Fruit fly (Drosophila melanogaster): ENCODE data around the gene CG12093.

CG12093 gene

dm6 chr3L:2773968-2774461, at the start of gene CG12093, which contains the start of gene Atg2 (continued):
- peak; percentile 77 for TF ChIP-seq jing (GFP tag; optimal IDR thresholded peaks at IDR 0.05)
- peak; percentile 40 for TF ChIP-seq CG17912 (GFP tag; optimal IDR thresholded peaks at IDR 0.05)
- peak; percentile 36 for TF ChIP-seq da (GFP tag; optimal IDR thresholded peaks at IDR 0.05)
- peak; percentile 64 for TF ChIP-seq CG6813 (GFP tag; optimal IDR thresholded peaks at IDR 0.05)
- TF ChIP-seq CG4730 (GFP tag; IDR thresholded peaks at IDR 0.05) = peak; percentile 92
- peak; percentile 89 for TF ChIP-seq ranshi (GFP tag; IDR thresholded peaks at IDR 0.05)
- TF ChIP-seq dpn (GFP tag; optimal IDR thresholded peaks at IDR 0.05) = peak; percentile 85 to 94
- TF ChIP-seq Ssrp (tag; optimal IDR thresholded peaks at IDR 0.05) = peak; percentile 93
- peak; percentile 95 for TF ChIP-seq CG2120 (GFP tag; optimal IDR thresholded peaks at IDR 0.05)
- TF ChIP-seq pb (GFP tag; optimal IDR thresholded peaks at IDR 0.05) = peak; percentile 44
- TF ChIP-seq Hmr (GFP tag; optimal IDR thresholded peaks at IDR 0.05) = peak; percentile 96
- peak; percentile 94 for TF ChIP-seq CG14014 (GFP tag; IDR thresholded peaks at IDR 0.05)
- TF ChIP-seq CG17568 (GFP tag; optimal IDR thresholded peaks at IDR 0.05) = no peak
- no peak for TF ChIP-seq Lpt (GFP tag; optimal IDR thresholded peaks at IDR 0.05)
- TF ChIP-seq fd102C (GFP tag; optimal IDR thresholded peaks at IDR 0.05) = peak; percentile 43
- TF ChIP-seq Optix (GFP tag; IDR thresholded peaks at IDR 0.05) = peak; percentile 71; the same call in 1 of the 3 replicates
- TF ChIP-seq crol (GFP tag; IDR thresholded peaks at IDR 0.05) = peak; percentile 41
- TF ChIP-seq sisA (GFP tag; IDR thresholded peaks at IDR 0.05) = peak; percentile 93
- TF ChIP-seq Deaf1 (tag; optimal IDR thresholded peaks at IDR 0.05) = no peak
- peak; percentile 61 for TF ChIP-seq MBD-R2 (GFP tag; IDR thresholded peaks at IDR 0.05)
- no peak for TF ChIP-seq HLH4C (GFP tag; IDR thresholded peaks at IDR 0.05; ENCODE audit: partially characterized antibody)
- peak; percentile 58 for TF ChIP-seq Myb (GFP tag; optimal IDR thresholded peaks at IDR 0.05)
- peak; percentile 92 for TF ChIP-seq Max (GFP tag; optimal IDR thresholded peaks at IDR 0.05)
- peak; percentile 87 for TF ChIP-seq ssp (GFP tag; IDR thresholded peaks at IDR 0.05)
- peak; percentile 36 for TF ChIP-seq Dref (GFP tag; IDR thresholded peaks at IDR 0.05)
- TF ChIP-seq disco-r (GFP tag; optimal IDR thresholded peaks at IDR 0.05) = peak; percentile 17
- TF ChIP-seq peb (GFP tag; IDR thresholded peaks at IDR 0.05) = peak; percentile 88
- TF ChIP-seq Dip2 (GFP tag; IDR thresholded peaks at IDR 0.05) = no peak
- peak; percentile 90 for TF ChIP-seq CG15696 (tag; optimal IDR thresholded peaks at IDR 0.05)
- peak; percentile 59 to 89 for TF ChIP-seq crp (GFP tag; optimal IDR thresholded peaks at IDR 0.05)
- TF ChIP-seq CG17328 (GFP tag; IDR thresholded peaks at IDR 0.05) = peak; percentile 94
- peak; percentile 89 for TF ChIP-seq rib (GFP tag; IDR thresholded peaks at IDR 0.05)
- TF ChIP-seq CG16779 (GFP tag; IDR thresholded peaks at IDR 0.05) = peak; percentile 86

dm6 chr3L:2823520-2823970, 49.7 kb upstream of the CG12093 start:
- TF ChIP-seq CG10209 (GFP tag; optimal IDR thresholded peaks at IDR 0.05) = no peak
- no peak for TF ChIP-seq Pdp1 (GFP tag; optimal IDR thresholded peaks at IDR 0.05)
- no peak for TF ChIP-seq zen2 (GFP tag; IDR thresholded peaks at IDR 0.05; ENCODE audit: partially characterized antibody)
- TF ChIP-seq CG4360 (GFP tag; IDR thresholded peaks at IDR 0.05) = peak; percentile 81
- TF ChIP-seq CG13424 (tag; optimal IDR thresholded peaks at IDR 0.05) = no peak
- TF ChIP-seq Dref (GFP tag; IDR thresholded peaks at IDR 0.05) = no peak
- TF ChIP-seq vfl (GFP tag; optimal IDR thresholded peaks at IDR 0.05) = no peak
- peak; percentile 92 for TF ChIP-seq cg (GFP tag; optimal IDR thresholded peaks at IDR 0.05)
- no peak for TF ChIP-seq al (GFP tag; IDR thresholded peaks at IDR 0.05)
- no peak for TF ChIP-seq CG13775 (GFP tag; optimal IDR thresholded peaks at IDR 0.05)
- no peak for TF ChIP-seq p53 (GFP tag; optimal IDR thresholded peaks at IDR 0.05)
- TF ChIP-seq ranshi (GFP tag; IDR thresholded peaks at IDR 0.05) = no peak
- TF ChIP-seq HLHmδ (GFP tag; optimal IDR thresholded peaks at IDR 0.05) = peak; percentile 29
- TF ChIP-seq Elba2 (GFP tag; optimal IDR thresholded peaks at IDR 0.05) = no peak
- peak; percentile 17 for TF ChIP-seq kni (GFP tag; optimal IDR thresholded peaks at IDR 0.05)
- peak; percentile 35 for TF ChIP-seq psq (GFP tag; optimal IDR thresholded peaks at IDR 0.05)
- no peak for TF ChIP-seq da (GFP tag; optimal IDR thresholded peaks at IDR 0.05)
- peak; percentile 11; the same call in 1 of the 2 replicates for TF ChIP-seq vvl (GFP tag; IDR thresholded peaks at IDR 0.05)
- no peak for TF ChIP-seq otp (GFP tag; IDR thresholded peaks at IDR 0.05)
- no peak for TF ChIP-seq Optix (GFP tag; IDR thresholded peaks at IDR 0.05)
- peak; percentile 31 to 75 for TF ChIP-seq Trl (optimal IDR thresholded peaks at IDR 0.05)
- TF ChIP-seq Trl (GFP tag; optimal IDR thresholded peaks at IDR 0.05) = no peak
- TF ChIP-seq aop (GFP tag; IDR thresholded peaks at IDR 0.05) = no peak
